Fruit fly (Drosophila melanogaster): Measurements from ENCODE around the gene sstn.

Gene sstn

dm6 chr3L:15121272-15121671 lies 26.8 kb upstream of the sstn start, which contains the start of gene CG32847:
Gene CG32847, plus strand, starts transcription at chr3L:15121572.
- TF ChIP-seq CG3919 (GFP tag; optimal IDR thresholded peaks at IDR 0.05) (no peak), acj6 (GFP tag; optimal IDR thresholded peaks at IDR 0.05) (no peak), fd59A (GFP tag; optimal IDR thresholded peaks at IDR 0.05) (no peak), CG11294 (GFP tag; IDR thresholded peaks at IDR 0.05) (no peak), Gug (GFP tag; IDR thresholded peaks at IDR 0.05) (no peak), CG6163 (GFP tag; IDR thresholded peaks at IDR 0.05) (no peak), CG6808 (GFP tag; optimal IDR thresholded peaks at IDR 0.05) (no peak), vri (GFP tag; optimal IDR thresholded peaks at IDR 0.05) (no peak), Ets21C (GFP tag; optimal IDR thresholded peaks at IDR 0.05) (no peak), cyc (GFP tag; optimal IDR thresholded peaks at IDR 0.05) (no peak), CG8319 (GFP tag; optimal IDR thresholded peaks at IDR 0.05) (no peak), salr (GFP tag; optimal IDR thresholded peaks at IDR 0.05) (no peak)

- TF ChIP-seq esn (GFP tag; optimal IDR thresholded peaks at IDR 0.05) (peak; percentile 10), Eip78C (GFP tag) (peak; percentile 30), CG3032 (tag; optimal IDR thresholded peaks at IDR 0.05) (no peak)
Measured at dm6 chr3L:15116536-15116935, 22.0 kb upstream of the sstn start, which contains the start of gene Cep135. Gene Cep135, plus strand, starts transcription at chr3L:15116737.

DNA sequence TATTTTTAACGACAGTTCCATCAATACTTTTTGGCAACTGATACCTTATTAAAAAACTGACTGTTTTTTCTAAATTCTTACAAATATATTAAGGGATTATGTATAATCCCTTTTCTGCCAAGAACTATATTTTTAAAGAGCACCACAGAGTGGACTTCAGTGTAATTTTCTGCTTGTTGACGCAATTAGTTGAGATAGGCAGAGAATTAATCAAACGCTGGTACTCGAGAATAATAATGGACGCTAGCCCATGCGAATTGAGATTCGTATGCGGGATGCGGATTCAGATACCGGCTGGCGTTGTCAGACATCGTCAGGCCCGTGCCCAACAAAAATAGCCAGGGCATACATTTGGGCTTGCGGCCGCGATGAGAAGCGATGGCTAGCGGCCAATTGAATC lies 18.7 kb upstream of the sstn start, which contains the start of gene CG13458:
Gene CG13458 (plus strand): TSS at position 301 of the 400 bp plus-strand sequence.
- peak; percentile 68 for TF ChIP-seq Eip78C (GFP tag)
- no peak for TF ChIP-seq Blimp-1 (GFP tag; optimal IDR thresholded peaks at IDR 0.05)
- TF ChIP-seq CG15336 (GFP tag; IDR thresholded peaks at IDR 0.05): 0 out of 2 replicates have a peak, but pooled peaks have one; percentile 7

- no peak for TF ChIP-seq Hr39 (GFP tag; optimal IDR thresholded peaks at IDR 0.05)
- TF ChIP-seq Eip93F (GFP tag; optimal IDR thresholded peaks at IDR 0.05): no peak
- no peak for TF ChIP-seq Eip75B (GFP tag; optimal IDR thresholded peaks at IDR 0.05)
- peak; percentile 26 for TF ChIP-seq lz (GFP tag; optimal IDR thresholded peaks at IDR 0.05)
- TF ChIP-seq vri (GFP tag; optimal IDR thresholded peaks at IDR 0.05): no peak
- peak; percentile 50 for TF ChIP-seq acj6 (GFP tag; optimal IDR thresholded peaks at IDR 0.05)
- TF ChIP-seq CG6276 (GFP tag; optimal IDR thresholded peaks at IDR 0.05): no peak
- no peak for TF ChIP-seq fd59A (GFP tag; optimal IDR thresholded peaks at IDR 0.05)
- peak; percentile 21; the same call in 1 of the 2 replicates for TF ChIP-seq Gug (GFP tag; IDR thresholded peaks at IDR 0.05)
- TF ChIP-seq CG6808 (GFP tag; optimal IDR thresholded peaks at IDR 0.05): no peak
- TF ChIP-seq Sox14 (GFP tag; optimal IDR thresholded peaks at IDR 0.05): peak; percentile 8
- peak; percentile 39 for TF ChIP-seq Ets96B (tag; optimal IDR thresholded peaks at IDR 0.05)
- TF ChIP-seq Hr4 (GFP tag; optimal IDR thresholded peaks at IDR 0.05): no peak
- TF ChIP-seq CG7368 (GFP tag; optimal IDR thresholded peaks at IDR 0.05): no peak
- no peak for TF ChIP-seq CG34406 (GFP tag; optimal IDR thresholded peaks at IDR 0.05)
- no peak for TF ChIP-seq CG11294 (GFP tag; IDR thresholded peaks at IDR 0.05)
- no peak for TF ChIP-seq CG10669 (GFP tag; optimal IDR thresholded peaks at IDR 0.05)
- peak; percentile 17; the same call in 2 of the 3 replicates for TF ChIP-seq CG6163 (GFP tag; IDR thresholded peaks at IDR 0.05)
- TF ChIP-seq CG6854 (GFP tag; optimal IDR thresholded peaks at IDR 0.05): no peak
- TF ChIP-seq Met (GFP tag; optimal IDR thresholded peaks at IDR 0.05): peak; percentile 5
- peak; percentile 5 for TF ChIP-seq dsx (GFP tag; optimal IDR thresholded peaks at IDR 0.05; ENCODE audit: poor library complexity, severe bottlenecking)
- peak; percentile 39 for TF ChIP-seq CG4318 (GFP tag; optimal IDR thresholded peaks at IDR 0.05)
- no peak for TF ChIP-seq topi (GFP tag; optimal IDR thresholded peaks at IDR 0.05)
- no peak for TF ChIP-seq Sox15 (GFP tag; optimal IDR thresholded peaks at IDR 0.05)
- TF ChIP-seq CG1621 (tag; optimal IDR thresholded peaks at IDR 0.05): no peak
- TF ChIP-seq CG8319 (GFP tag; optimal IDR thresholded peaks at IDR 0.05): no peak
- TF ChIP-seq Blimp-1 (GFP tag; optimal IDR thresholded peaks at IDR 0.05): no peak
- TF ChIP-seq Eip78C (GFP tag): peak; percentile 82
- TF ChIP-seq achi (GFP tag; optimal IDR thresholded peaks at IDR 0.05): peak; percentile 60
- no peak for TF ChIP-seq net (GFP tag; optimal IDR thresholded peaks at IDR 0.05)
- no peak for TF ChIP-seq eg (GFP tag; IDR thresholded peaks at IDR 0.05)
- TF ChIP-seq Sox102F (GFP tag; optimal IDR thresholded peaks at IDR 0.05): no peak
- TF ChIP-seq fkh (GFP tag; optimal IDR thresholded peaks at IDR 0.05): no peak
- TF ChIP-seq CG11902 (GFP tag; optimal IDR thresholded peaks at IDR 0.05): no peak
- TF ChIP-seq CG3032 (tag; optimal IDR thresholded peaks at IDR 0.05): peak; percentile 53
- TF ChIP-seq dac (GFP tag; optimal IDR thresholded peaks at IDR 0.05): no peak
- no peak for TF ChIP-seq fd85E (GFP tag; optimal IDR thresholded peaks at IDR 0.05)
- peak; percentile 22 for TF ChIP-seq CG8632 (GFP tag; optimal IDR thresholded peaks at IDR 0.05)
- TF ChIP-seq CG31627 (GFP tag; optimal IDR thresholded peaks at IDR 0.05): no peak
Measured at dm6 chr3L:15108948-15109347, 14.4 kb upstream of the sstn start.
